Worm (Caenorhabditis elegans) whole organism, L3 larva: Measurements from ENCODE around the gene K07H8.5.

Source experiments
- ZK546.5 ChIP-seq: sonication (generic microtip); optimal IDR thresholded peaks from 2 replicates; lab custom pipeline; 2017; ENCODE audit warnings: missing biosample characterization, missing genetic modification characterization
- ama-1 ChIP-seq: fragments of 150-350 bp; optimal IDR thresholded peaks from 2 replicates; lab custom pipeline; 2018
- daf-12 ChIP-seq: fragments of 150-350 bp; optimal IDR thresholded peaks from 2 replicates; lab custom pipeline; 2014; ENCODE audit warnings: missing biosample characterization, missing genetic modification reagents, missing genetic modification characterization
- egl-27 ChIP-seq: sonication (generic microtip); optimal IDR thresholded peaks from 4 replicates; lab custom pipeline; 2017; ENCODE audit warnings: missing biosample characterization, missing genetic modification reagents, missing genetic modification characterization
- elt-2 ChIP-seq: sonication (generic microtip); optimal IDR thresholded peaks from 2 replicates; lab custom pipeline; 2016; ENCODE audit warnings: missing genetic modification reagents, mild to moderate bottlenecking, missing genetic modification characterization, missing compliant biosample characterization
- jun-1 ChIP-seq: fragments of 150-350 bp; optimal IDR thresholded peaks from 2 replicates; lab custom pipeline; 2014; ENCODE audit warnings: missing biosample characterization, missing genetic modification reagents, missing genetic modification characterization
- mml-1 ChIP-seq: fragments of 150-350 bp; sonication (generic microtip); optimal IDR thresholded peaks from 3 replicates; lab custom pipeline; 2014; ENCODE audit warnings: missing biosample characterization, missing genetic modification characterization
- nhr-11 ChIP-seq: fragments of 150-350 bp; optimal IDR thresholded peaks from 2 replicates; lab custom pipeline; 2014; ENCODE audit warnings: missing biosample characterization, missing genetic modification characterization
- skn-1 ChIP-seq: fragments of 150-350 bp; optimal IDR thresholded peaks from 2 replicates; lab custom pipeline; 2014; ENCODE audit warnings: missing biosample characterization, missing genetic modification characterization
- snpc-4 ChIP-seq: fragments of 150-350 bp; optimal IDR thresholded peaks from 2 replicates; lab custom pipeline; 2014; ENCODE audit warnings: missing biosample characterization, missing genetic modification characterization
- unc-62 ChIP-seq: fragments of 150-350 bp; sonication (generic microtip); optimal IDR thresholded peaks from 4 replicates; lab custom pipeline; 2014; ENCODE audit warnings: missing biosample characterization, missing genetic modification reagents, missing genetic modification characterization
- ztf-4 ChIP-seq: fragments of 150-350 bp; optimal IDR thresholded peaks from 2 replicates; lab custom pipeline; 2014; ENCODE audit warnings: missing biosample characterization, missing genetic modification characterization

- no peak for TF ChIP-seq egl-27 (tag; lab: Kevin White, UChicago)
- TF ChIP-seq mml-1 (tag; lab: Kevin White, UChicago) = no peak
- no peak for TF ChIP-seq ZK546.5
- no peak for TF ChIP-seq daf-12 (tag; lab: Kevin White, UChicago)
- no peak for TF ChIP-seq nhr-11 (tag; lab: Kevin White, UChicago)
- no peak for TF ChIP-seq snpc-4
- TF ChIP-seq unc-62 (GFP tag; lab: Kevin White, UChicago) = no peak
- no peak for TF ChIP-seq ama-1
- TF ChIP-seq skn-1 = no peak
- no peak for TF ChIP-seq jun-1 (tag; lab: Kevin White, UChicago)
- TF ChIP-seq elt-2 = no peak
- no peak for TF ChIP-seq ztf-4 (tag; lab: Kevin White, UChicago)
These were observed 44.0 kb downstream of the K07H8.5 start for ce11 chrIV:8312105-8312504.
